Fruit fly (Drosophila melanogaster): ENCODE data around the gene CG13857.

The CG13857 gene

dm6 chr3R:22362218-22362907 is 31.5 kb downstream of the CG13857 start, which contains the start of the genes JMJD6, CG7071 and Muted:
TSS of gene JMJD6 (minus strand) at chr3R:22362371.
TSS of gene CG7071 (plus strand) at chr3R:22362620.
TSS of gene Muted (plus strand) at chr3R:22362620.
- TF ChIP-seq CG17801 (GFP tag; optimal IDR thresholded peaks at IDR 0.05; ENCODE audit: partially characterized antibody), result peak; percentile 82

dm6 chr3R:22358810-22359209 is 35.1 kb downstream of the CG13857 start:
- TF ChIP-seq CG17801 (GFP tag; optimal IDR thresholded peaks at IDR 0.05; ENCODE audit: partially characterized antibody), result no peak

- no peak for TF ChIP-seq CG17801 (GFP tag; optimal IDR thresholded peaks at IDR 0.05; ENCODE audit: partially characterized antibody)
Observed at dm6 chr3R:22357942-22358341, 36.0 kb downstream of the CG13857 start.

- peak; percentile 14 for TF ChIP-seq CG17801 (GFP tag; optimal IDR thresholded peaks at IDR 0.05; ENCODE audit: partially characterized antibody)
Observed at dm6 chr3R:22356464-22357410, 37.2 kb downstream of the CG13857 start, which contains the start of gene Sar1. TSS of gene Sar1 (plus strand) at chr3R:22356685.

dm6 chr3R:22351396-22351795 is 42.5 kb downstream of the CG13857 start, which contains the start of gene rdhB:
TSS of gene rdhB (plus strand) at chr3R:22351696.
- no peak for TF ChIP-seq CG17801 (GFP tag; optimal IDR thresholded peaks at IDR 0.05; ENCODE audit: partially characterized antibody)

- TF ChIP-seq CG17801 (GFP tag; optimal IDR thresholded peaks at IDR 0.05; ENCODE audit: partially characterized antibody), result no peak
Observed at dm6 chr3R:22342708-22343107, 51.2 kb downstream of the CG13857 start.

Measured in ovary, adult (tissue).